Fruit fly (Drosophila melanogaster) whole organism, prepupa: ENCODE data around the gene CG7492.

Experiments
- Blimp-1 ChIP-seq: fragments of 200-800 bp; sonication (Bioruptor generic); optimal IDR thresholded peaks from 3 replicates; lab custom pipeline; 2017; ENCODE audit warnings: missing biosample characterization, missing genetic modification characterization, mild to moderate bottlenecking, moderate library complexity, missing genetic modification reagents
- CG10631 ChIP-seq: fragments of 200-800 bp; sonication (Bioruptor generic); optimal IDR thresholded peaks from 2 replicates; lab custom pipeline; 2016; ENCODE audit warnings: missing biosample characterization, missing genetic modification characterization
- CG10669 ChIP-seq: fragments of 200-800 bp; sonication (Bioruptor generic); optimal IDR thresholded peaks from 3 replicates; lab custom pipeline; 2018; ENCODE audit warnings: missing biosample characterization, mild to moderate bottlenecking, missing genetic modification characterization, moderate library complexity
- CG11762 ChIP-seq: fragments of 200-800 bp; sonication (Bioruptor generic); optimal IDR thresholded peaks from 3 replicates; lab custom pipeline; 2016; ENCODE audit warnings: missing biosample characterization, missing genetic modification characterization; ENCODE audit not compliant: insufficient read depth
- CG15336 ChIP-seq: fragments of 200-800 bp; sonication (Bioruptor generic); IDR thresholded peaks from 2 replicates; pipeline ENCODE4 v1.3.6; 2022; ENCODE audit warnings: missing biosample characterization, missing genetic modification characterization
- CG1621 ChIP-seq: fragments of 200-800 bp; sonication (Bioruptor generic); optimal IDR thresholded peaks from 3 replicates; lab custom pipeline; 2018; ENCODE audit warnings: missing biosample characterization, mild to moderate bottlenecking, missing genetic modification characterization
- CG16779 ChIP-seq: fragments of 200-800 bp; sonication (Bioruptor generic); optimal IDR thresholded peaks from 3 replicates; lab custom pipeline; 2017; ENCODE audit warnings: missing biosample characterization, mild to moderate bottlenecking, missing genetic modification characterization
- CG3032 ChIP-seq: fragments of 200-800 bp; optimal IDR thresholded peaks from 2 replicates; lab custom pipeline; 2019; ENCODE audit warnings: missing biosample characterization, mild to moderate bottlenecking, missing genetic modification characterization, moderate library complexity
- CG32006 ChIP-seq: fragments of 200-800 bp; sonication (Bioruptor generic); optimal IDR thresholded peaks from 3 replicates; lab custom pipeline; 2017; ENCODE audit warnings: missing biosample characterization, mild to moderate bottlenecking, missing genetic modification characterization
- CG3919 ChIP-seq: fragments of 200-800 bp; sonication (Bioruptor generic); optimal IDR thresholded peaks from 3 replicates; lab custom pipeline; 2016; ENCODE audit warnings: missing biosample characterization, missing genetic modification characterization
- CG4318 ChIP-seq: fragments of 200-800 bp; sonication (Bioruptor generic); optimal IDR thresholded peaks from 3 replicates; lab custom pipeline; 2017; ENCODE audit warnings: missing biosample characterization, mild to moderate bottlenecking, missing genetic modification characterization
- CG6163 ChIP-seq: fragments of 200-800 bp; sonication (Bioruptor generic); IDR thresholded peaks from 3 replicates; pipeline ENCODE4 v1.3.6; 2022; ENCODE audit warnings: missing biosample characterization, missing genetic modification characterization
- CG6276 ChIP-seq: fragments of 200-800 bp; sonication (Bioruptor generic); optimal IDR thresholded peaks from 2 replicates; lab custom pipeline; 2017; ENCODE audit warnings: missing biosample characterization, mild to moderate bottlenecking, missing genetic modification characterization
- CG6792 ChIP-seq: fragments of 200-800 bp; sonication (Bioruptor generic); optimal IDR thresholded peaks from 3 replicates; lab custom pipeline; 2016; ENCODE audit warnings: missing biosample characterization, missing genetic modification characterization
- CG6808 ChIP-seq: fragments of 200-800 bp; sonication (Bioruptor generic); optimal IDR thresholded peaks from 3 replicates; lab custom pipeline; 2017; ENCODE audit warnings: missing biosample characterization, missing genetic modification characterization, mild to moderate bottlenecking, moderate library complexity, missing genetic modification reagents
- CG6854 ChIP-seq: fragments of 200-800 bp; sonication (Bioruptor generic); optimal IDR thresholded peaks from 2 replicates; lab custom pipeline; 2017; ENCODE audit warnings: missing biosample characterization, mild to moderate bottlenecking, missing genetic modification characterization
- CG7368 ChIP-seq: fragments of 200-800 bp; sonication (Bioruptor generic); optimal IDR thresholded peaks from 3 replicates; lab custom pipeline; 2016; ENCODE audit warnings: missing biosample characterization, missing genetic modification characterization
- CG8119 ChIP-seq: fragments of 200-800 bp; sonication (Bioruptor generic); IDR thresholded peaks from 3 replicates; pipeline ENCODE4 v1.3.6; 2022; ENCODE audit warnings: missing biosample characterization, missing genetic modification characterization
- CG8319 ChIP-seq: fragments of 200-800 bp; sonication (Bioruptor generic); optimal IDR thresholded peaks from 3 replicates; lab custom pipeline; 2016; ENCODE audit warnings: missing biosample characterization, missing genetic modification characterization
- Eip75B ChIP-seq: fragments of 200-800 bp; sonication (Bioruptor generic); optimal IDR thresholded peaks from 3 replicates; lab custom pipeline; 2016; ENCODE audit warnings: missing biosample characterization, missing genetic modification characterization
- Eip78C ChIP-seq: fragments of 200-800 bp; sonication (Bioruptor generic); peaks from one replicate; lab custom pipeline; 2016; ENCODE audit warnings: missing biosample characterization, missing genetic modification characterization
- Eip93F ChIP-seq: fragments of 200-800 bp; sonication (Bioruptor generic); optimal IDR thresholded peaks from 2 replicates; lab custom pipeline; 2016; ENCODE audit warnings: missing biosample characterization, mild to moderate bottlenecking, missing genetic modification characterization
- Ets96B ChIP-seq: fragments of 200-800 bp; optimal IDR thresholded peaks from 2 replicates; lab custom pipeline; 2019; ENCODE audit warnings: missing biosample characterization, mild to moderate bottlenecking, missing genetic modification characterization, moderate library complexity
- Gug ChIP-seq: fragments of 200-800 bp; sonication (Bioruptor generic); IDR thresholded peaks from 2 replicates; pipeline ENCODE4 v1.3.6; 2022; ENCODE audit warnings: missing biosample characterization, missing genetic modification characterization
- Hr38 ChIP-seq: sonication (Bioruptor generic); optimal IDR thresholded peaks from 2 replicates; lab custom pipeline; 2016; ENCODE audit warnings: missing biosample characterization, missing genetic modification characterization
- Hr4 ChIP-seq: fragments of 200-800 bp; sonication (Bioruptor generic); optimal IDR thresholded peaks from 3 replicates; lab custom pipeline; 2016; ENCODE audit warnings: missing biosample characterization, missing genetic modification characterization
- Lpt ChIP-seq: fragments of 200-800 bp; sonication (Bioruptor generic); optimal IDR thresholded peaks from 3 replicates; lab custom pipeline; 2016; ENCODE audit warnings: missing biosample characterization, missing genetic modification characterization
- Met ChIP-seq: fragments of 200-800 bp; sonication (Bioruptor generic); optimal IDR thresholded peaks from 3 replicates; lab custom pipeline; 2016; ENCODE audit warnings: missing biosample characterization, missing genetic modification characterization
- OdsH ChIP-seq: fragments of 200-800 bp; sonication (Bioruptor generic); optimal IDR thresholded peaks from 3 replicates; lab custom pipeline; 2016; ENCODE audit warnings: missing biosample characterization, missing genetic modification characterization
- Smox ChIP-seq: fragments of 200-800 bp; sonication (Bioruptor generic); optimal IDR thresholded peaks from 3 replicates; lab custom pipeline; 2016; ENCODE audit warnings: missing biosample characterization, missing genetic modification characterization
- Sox102F ChIP-seq: fragments of 200-800 bp; sonication (Bioruptor generic); optimal IDR thresholded peaks from 2 replicates; lab custom pipeline; 2016; ENCODE audit warnings: missing biosample characterization, mild to moderate bottlenecking, missing genetic modification characterization
- Sox15 ChIP-seq: fragments of 200-800 bp; sonication (Bioruptor generic); optimal IDR thresholded peaks from 3 replicates; lab custom pipeline; 2016; ENCODE audit warnings: missing biosample characterization, missing genetic modification characterization
- achi ChIP-seq: fragments of 200-800 bp; sonication (Bioruptor generic); optimal IDR thresholded peaks from 3 replicates; lab custom pipeline; 2016; ENCODE audit warnings: missing biosample characterization, missing genetic modification characterization
- acj6 ChIP-seq: fragments of 200-800 bp; sonication (Bioruptor generic); optimal IDR thresholded peaks from 3 replicates; lab custom pipeline; 2016; ENCODE audit warnings: missing biosample characterization, missing genetic modification characterization
- cyc ChIP-seq: fragments of 200-800 bp; sonication (Bioruptor generic); optimal IDR thresholded peaks from 3 replicates; lab custom pipeline; 2016; ENCODE audit warnings: missing biosample characterization, missing genetic modification characterization
- dac ChIP-seq: fragments of 200-800 bp; sonication (Bioruptor generic); optimal IDR thresholded peaks from 2 replicates; lab custom pipeline; 2017; ENCODE audit warnings: missing biosample characterization, mild to moderate bottlenecking, missing genetic modification characterization
- dsx ChIP-seq: fragments of 200-800 bp; optimal IDR thresholded peaks from 3 replicates; lab custom pipeline; 2019; ENCODE audit warnings: missing biosample characterization, mild to moderate bottlenecking, missing genetic modification characterization, moderate library complexity; ENCODE audit not compliant: poor library complexity, severe bottlenecking
- eg ChIP-seq: fragments of 200-800 bp; sonication (Bioruptor generic); IDR thresholded peaks from 3 replicates; pipeline ENCODE4 v1.3.6; 2022; ENCODE audit warnings: missing biosample characterization, missing genetic modification characterization
- fd59A ChIP-seq: fragments of 200-800 bp; sonication (Bioruptor generic); optimal IDR thresholded peaks from 2 replicates; lab custom pipeline; 2017; ENCODE audit warnings: missing biosample characterization, mild to moderate bottlenecking, missing genetic modification characterization, missing genetic modification reagents
- fd85E ChIP-seq: fragments of 200-800 bp; sonication (Bioruptor generic); optimal IDR thresholded peaks from 3 replicates; lab custom pipeline; 2016; ENCODE audit warnings: missing biosample characterization, missing genetic modification characterization
- fkh ChIP-seq: fragments of 200-800 bp; sonication (Bioruptor generic); optimal IDR thresholded peaks from 3 replicates; lab custom pipeline; 2017; ENCODE audit warnings: missing biosample characterization, mild to moderate bottlenecking, missing genetic modification characterization, moderate library complexity
- lz ChIP-seq: fragments of 200-800 bp; sonication (Bioruptor generic); optimal IDR thresholded peaks from 3 replicates; lab custom pipeline; 2016; ENCODE audit warnings: missing biosample characterization, missing genetic modification characterization
- net ChIP-seq: fragments of 200-800 bp; sonication (Bioruptor generic); optimal IDR thresholded peaks from 3 replicates; lab custom pipeline; 2016; ENCODE audit warnings: missing biosample characterization, missing genetic modification characterization
- pdm3 ChIP-seq: fragments of 200-800 bp; sonication (Bioruptor generic); optimal IDR thresholded peaks from 3 replicates; lab custom pipeline; 2016; ENCODE audit warnings: missing biosample characterization, missing genetic modification characterization
- salr ChIP-seq, 2 experiments: fragments of 200-800 bp; sonication (Bioruptor generic); optimal IDR thresholded peaks; 3 replicates each; lab custom pipeline; 2016 to 2018; ENCODE audit warnings: missing biosample characterization in 2 of 2, missing genetic modification characterization in 2 of 2, mild to moderate bottlenecking in 1 of 2
- spab ChIP-seq: fragments of 200-800 bp; sonication (Bioruptor generic); optimal IDR thresholded peaks from 2 replicates; lab custom pipeline; 2017; ENCODE audit warnings: missing biosample characterization, mild to moderate bottlenecking, missing genetic modification characterization, missing genetic modification reagents
- ss ChIP-seq, 2 experiments: fragments of 200-800 bp; sonication (Bioruptor generic); optimal IDR thresholded peaks; 2 replicates in 1 of 2; 3 replicates in 1 of 2; lab custom pipeline; 2017 to 2018; ENCODE audit warnings: mild to moderate bottlenecking in 2 of 2, missing biosample characterization in 2 of 2, missing genetic modification characterization in 2 of 2, moderate library complexity in 1 of 2
- svp ChIP-seq: fragments of 200-800 bp; sonication (Bioruptor generic); peaks from one replicate; lab custom pipeline; 2016; ENCODE audit warnings: missing biosample characterization, missing genetic modification characterization
- topi ChIP-seq: fragments of 200-800 bp; sonication (Bioruptor generic); optimal IDR thresholded peaks from 3 replicates; lab custom pipeline; 2016; ENCODE audit warnings: missing biosample characterization, missing genetic modification characterization
- vri ChIP-seq: fragments of 200-800 bp; sonication (Bioruptor generic); optimal IDR thresholded peaks from 3 replicates; lab custom pipeline; 2016; ENCODE audit warnings: missing biosample characterization, mild to moderate bottlenecking, missing genetic modification characterization

The CG7492 gene

DNA sequence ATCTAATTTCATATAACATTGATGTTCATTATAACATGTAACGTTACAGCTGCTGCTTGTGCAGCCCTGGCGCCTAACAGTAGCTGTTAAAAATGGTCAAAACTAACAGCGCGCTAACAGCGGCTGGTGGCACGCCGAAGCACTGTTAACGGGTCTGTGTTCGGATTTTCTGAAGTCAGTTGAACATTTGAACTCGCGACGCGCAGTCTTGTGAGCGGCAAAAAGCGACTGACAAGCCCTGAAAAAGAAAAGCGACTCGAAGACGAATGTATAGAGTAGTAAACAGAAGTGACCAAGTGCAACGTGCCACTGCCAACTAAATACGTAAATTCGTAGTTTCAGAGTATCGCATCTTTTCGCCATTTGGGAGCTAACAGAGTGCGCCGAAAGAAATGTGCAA is 49.7 kb downstream of the CG7492 start:
- no peak for TF ChIP-seq CG32006 (GFP tag; lab: Kevin White, UChicago)
- peak; percentile 55; the same call in 1 of the 3 replicates for TF ChIP-seq eg (GFP tag; lab: Robert Waterston, UW)
- TF ChIP-seq Blimp-1 = no peak
- peak; percentile 5 for TF ChIP-seq OdsH (GFP tag; lab: Kevin White, UChicago)
- TF ChIP-seq CG3919 = peak; percentile 13
- peak; percentile 8 to 26 for TF ChIP-seq ss (GFP tag; optimal IDR thresholded peaks at IDR 0.05; lab: Kevin White, UChicago)
- TF ChIP-seq svp (GFP tag; lab: Kevin White, UChicago) = peak; percentile 55
- no peak for TF ChIP-seq CG6276
- TF ChIP-seq Eip78C (GFP tag; lab: Kevin White, UChicago) = peak; percentile 66
- peak; percentile 38; the same call in 1 of the 3 replicates for TF ChIP-seq CG6163 (GFP tag; lab: Robert Waterston, UW)

DNA sequence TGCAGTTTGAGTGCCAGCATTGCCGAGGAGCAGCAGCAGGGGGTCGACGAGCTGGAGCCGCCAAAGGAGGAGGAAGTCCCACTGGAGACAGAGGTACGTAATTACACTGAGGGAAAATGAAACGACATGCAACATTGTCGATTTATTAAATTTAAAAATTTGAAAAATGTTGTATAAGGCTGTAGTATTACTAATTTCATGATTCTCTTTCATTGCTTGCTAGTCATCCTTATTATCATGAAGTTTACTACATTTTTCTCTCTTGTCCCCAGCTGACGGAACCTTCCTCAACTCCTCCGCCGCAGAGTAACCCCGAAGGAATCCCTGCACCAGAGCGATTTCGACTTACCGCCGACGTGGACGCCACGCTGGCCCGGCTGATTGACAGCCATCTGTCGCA is 51.2 kb downstream of the CG7492 start:
- TF ChIP-seq Gug (GFP tag; lab: Robert Waterston, UW) (no peak), pdm3 (peak; percentile 13), salr (GFP tag; optimal IDR thresholded peaks at IDR 0.05; lab: Kevin White, UChicago) (no peak), dsx (GFP tag; lab: Kevin White, UChicago) (peak; percentile 71), vri (GFP tag; lab: Kevin White, UChicago) (no peak), topi (GFP tag; lab: Kevin White, UChicago) (peak; percentile 42), fkh (GFP tag; lab: Kevin White, UChicago) (no peak), cyc (GFP tag; lab: Kevin White, UChicago) (no peak), Blimp-1 (no peak), CG16779 (tag; lab: Kevin White, UChicago) (no peak), CG8319 (GFP tag; lab: Kevin White, UChicago) (no peak), CG1621 (tag; lab: Kevin White, UChicago) (no peak), CG3032 (tag; lab: Kevin White, UChicago) (peak; percentile 48), svp (GFP tag; lab: Kevin White, UChicago) (peak; percentile 59), CG6808 (peak; percentile 34), Sox102F (GFP tag; lab: Kevin White, UChicago) (peak; percentile 9), Eip75B (GFP tag; lab: Kevin White, UChicago) (peak; percentile 33), Eip78C (GFP tag; lab: Kevin White, UChicago) (peak; percentile 83), Eip93F (GFP tag; lab: Kevin White, UChicago) (no peak), Sox15 (GFP tag; lab: Kevin White, UChicago) (no peak), CG15336 (GFP tag; lab: Robert Waterston, UW) (no peak), CG7368 (no peak), CG10669 (GFP tag; lab: Kevin White, UChicago) (peak; percentile 14), CG6792 (GFP tag; lab: Kevin White, UChicago) (peak; percentile 18), lz (peak; percentile 21), acj6 (GFP tag; lab: Kevin White, UChicago) (peak; percentile 31), CG10631 (GFP tag; lab: Kevin White, UChicago) (peak; percentile 28), Ets96B (tag; lab: Kevin White, UChicago) (peak; percentile 47), Lpt (GFP tag; lab: Kevin White, UChicago) (no peak), CG6854 (GFP tag; lab: Kevin White, UChicago) (no peak), fd59A (GFP tag; lab: Kevin White, UChicago) (peak; percentile 37), dac (GFP tag; lab: Kevin White, UChicago) (no peak), OdsH (GFP tag; lab: Kevin White, UChicago) (peak; percentile 35), Smox (GFP tag; lab: Kevin White, UChicago) (peak; percentile 37), Hr38 (GFP tag; lab: Kevin White, UChicago) (no peak), CG11762 (GFP tag; lab: Kevin White, UChicago) (no peak), Met (GFP tag; lab: Kevin White, UChicago) (peak; percentile 61), CG6276 (no peak), fd85E (GFP tag; lab: Kevin White, UChicago) (no peak), CG8119 (GFP tag; lab: Robert Waterston, UW) (no peak), Hr4 (GFP tag; lab: Kevin White, UChicago) (no peak), achi (peak; percentile 40), CG4318 (no peak), spab (peak; percentile 33), net (GFP tag; lab: Kevin White, UChicago) (no peak)
